Worm (Caenorhabditis elegans) whole organism, young adult: ENCODE data around the gene Y75B7AR.1.

ENCODE experiments used
- B0336.3 ChIP-seq: fragments of 200-800 bp; sonication (Bioruptor generic); IDR thresholded peaks from 2 replicates; pipeline ENCODE4 v1.3.6; 2022; ENCODE audit warnings: missing genetic modification characterization, missing compliant biosample characterization
- unc-62 ChIP-seq: fragments of 150-350 bp; optimal IDR thresholded peaks from 2 replicates; lab custom pipeline; 2014; ENCODE audit warnings: missing biosample characterization, missing genetic modification reagents, missing genetic modification characterization
- ztf-25 ChIP-seq: fragments of 200-800 bp; sonication (Bioruptor generic); IDR thresholded peaks from 2 replicates; pipeline ENCODE4 v1.3.6; 2022; ENCODE audit warnings: missing genetic modification reagents, missing genetic modification characterization, missing compliant biosample characterization

DNA sequence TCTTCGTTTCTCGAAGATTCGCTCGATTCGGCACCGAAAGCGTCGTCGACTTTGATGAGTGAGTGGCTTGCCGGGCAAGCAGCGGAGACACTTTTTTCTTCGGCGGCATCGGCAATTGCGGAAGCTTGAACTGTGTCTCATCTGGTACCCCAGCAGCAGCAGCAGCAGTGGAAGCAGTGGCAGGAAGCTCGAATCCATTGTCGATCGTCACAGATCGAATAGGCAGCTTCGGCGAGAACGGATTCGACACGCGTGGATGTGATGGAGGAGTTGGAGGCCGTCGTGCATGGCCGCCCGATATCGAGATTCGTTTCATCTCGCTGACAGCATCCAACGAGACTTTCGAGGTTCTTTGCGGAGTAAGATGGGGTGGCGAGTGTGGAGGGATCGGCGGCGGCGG, 17.8 kb downstream of the Y75B7AR.1 start:
- TF ChIP-seq unc-62: no peak
- no peak for TF ChIP-seq B0336.3 (GFP tag; lab: Robert Waterston, UW)
- no peak for TF ChIP-seq ztf-25 (GFP tag; lab: Robert Waterston, UW)
